Worm (Caenorhabditis elegans): ENCODE data around the gene srv-3.

srv-3 gene

ce11 chrV:19708849-19709248 lies at the start of gene srv-3:
TSS of gene srv-3 (minus strand) at chrV:19708949.
- no peak for TF ChIP-seq elt-1 (tag; optimal IDR thresholded peaks at IDR 0.05; ENCODE audit: borderline replicate concordance, insufficient read depth)
- TF ChIP-seq pha-4 (tag; optimal IDR thresholded peaks at IDR 0.05): no peak
- no peak for TF ChIP-seq lsy-2 (tag; optimal IDR thresholded peaks at IDR 0.05)
- no peak for TF ChIP-seq flh-1 (GFP tag; optimal IDR thresholded peaks at IDR 0.05)
- no peak for TF ChIP-seq ceh-43 (GFP tag; optimal IDR thresholded peaks at IDR 0.05)
- TF ChIP-seq nhr-2 (tag; optimal IDR thresholded peaks at IDR 0.05): no peak
- no peak for TF ChIP-seq zip-8 (tag; optimal IDR thresholded peaks at IDR 0.05)
- no peak for TF ChIP-seq ztf-11 (tag; optimal IDR thresholded peaks at IDR 0.05)
- TF ChIP-seq unc-120 (tag; optimal IDR thresholded peaks at IDR 0.05; ENCODE audit: poor library complexity, severe bottlenecking): no peak

- TF ChIP-seq ztf-11 (tag; optimal IDR thresholded peaks at IDR 0.05) (no peak), bed-3 (GFP tag; optimal IDR thresholded peaks at IDR 0.05) (no peak), lsy-2 (tag; optimal IDR thresholded peaks at IDR 0.05) (no peak), sem-2 (GFP tag; optimal IDR thresholded peaks at IDR 0.05) (no peak), ham-2 (GFP tag; optimal IDR thresholded peaks at IDR 0.05) (no peak), tbx-8 (GFP tag; optimal IDR thresholded peaks at IDR 0.05) (no peak), blmp-1 (tag; optimal IDR thresholded peaks at IDR 0.05) (no peak), unc-120 (tag; optimal IDR thresholded peaks at IDR 0.05; ENCODE audit: poor library complexity, severe bottlenecking) (no peak), ceh-83 (GFP tag; optimal IDR thresholded peaks at IDR 0.05) (no peak), drap-1 (GFP tag; optimal IDR thresholded peaks at IDR 0.05) (no peak), mls-2 (tag; optimal IDR thresholded peaks at IDR 0.05) (no peak), mab-5 (tag; optimal IDR thresholded peaks at IDR 0.05) (no peak), nhr-2 (tag; optimal IDR thresholded peaks at IDR 0.05) (no peak), pha-4 (tag; optimal IDR thresholded peaks at IDR 0.05) (no peak), nhr-12 (tag; optimal IDR thresholded peaks at IDR 0.05) (no peak)
These were observed 47.5 kb upstream of the srv-3 start, which contains the start of gene W04E12.9 for ce11 chrV:19756253-19756652. TSS of gene W04E12.9 (plus strand) at chrV:19756553.

ce11 chrV:19755260-19755659 lies 46.5 kb upstream of the srv-3 start, which contains the start of gene clec-50:
TSS of gene clec-50 (minus strand) at chrV:19755368.
- TF ChIP-seq ham-2 (GFP tag; optimal IDR thresholded peaks at IDR 0.05) (no peak), mab-5 (tag; optimal IDR thresholded peaks at IDR 0.05) (no peak), ceh-39 (tag; optimal IDR thresholded peaks at IDR 0.05) (no peak), elt-3 (tag; optimal IDR thresholded peaks at IDR 0.05) (no peak), unc-120 (tag; optimal IDR thresholded peaks at IDR 0.05; ENCODE audit: poor library complexity, severe bottlenecking) (no peak), sem-2 (GFP tag; optimal IDR thresholded peaks at IDR 0.05) (no peak), nhr-237 (tag; optimal IDR thresholded peaks at IDR 0.05) (no peak), unc-39 (tag; optimal IDR thresholded peaks at IDR 0.05) (no peak), hlh-1 (tag; optimal IDR thresholded peaks at IDR 0.05) (no peak), lsy-2 (tag; optimal IDR thresholded peaks at IDR 0.05) (no peak), lin-32 (GFP tag; optimal IDR thresholded peaks at IDR 0.05) (no peak), unc-62 (GFP tag; optimal IDR thresholded peaks at IDR 0.05) (no peak)

ce11 chrV:19754331-19754730 lies 45.6 kb upstream of the srv-3 start:
- TF ChIP-seq unc-39 (tag; optimal IDR thresholded peaks at IDR 0.05): no peak
- no peak for TF ChIP-seq elt-1 (tag; optimal IDR thresholded peaks at IDR 0.05; ENCODE audit: borderline replicate concordance, insufficient read depth)
- TF ChIP-seq sem-2 (GFP tag; optimal IDR thresholded peaks at IDR 0.05): no peak
- no peak for TF ChIP-seq nhr-2 (tag; optimal IDR thresholded peaks at IDR 0.05)
- TF ChIP-seq nhr-76 (tag; optimal IDR thresholded peaks at IDR 0.05): no peak
- TF ChIP-seq unc-120 (tag; optimal IDR thresholded peaks at IDR 0.05; ENCODE audit: poor library complexity, severe bottlenecking): no peak

- no peak for TF ChIP-seq unc-120 (tag; optimal IDR thresholded peaks at IDR 0.05; ENCODE audit: poor library complexity, severe bottlenecking)
These were observed 44.1 kb upstream of the srv-3 start for ce11 chrV:19752879-19753278.

ce11 chrV:19751124-19751523 lies 42.4 kb upstream of the srv-3 start, which contains the start of gene clec-49:
TSS of gene clec-49 (minus strand) at chrV:19751226.
- TF ChIP-seq elt-3 (tag; optimal IDR thresholded peaks at IDR 0.05): no peak
- TF ChIP-seq pha-4 (tag; optimal IDR thresholded peaks at IDR 0.05): no peak
- no peak for TF ChIP-seq blmp-1 (tag; optimal IDR thresholded peaks at IDR 0.05)
- TF ChIP-seq mls-2 (tag; optimal IDR thresholded peaks at IDR 0.05): no peak
- TF ChIP-seq elt-1 (tag; optimal IDR thresholded peaks at IDR 0.05; ENCODE audit: borderline replicate concordance, insufficient read depth): no peak
- no peak for TF ChIP-seq bed-3 (GFP tag; optimal IDR thresholded peaks at IDR 0.05)
- TF ChIP-seq lsy-2 (tag; optimal IDR thresholded peaks at IDR 0.05): no peak
- no peak for TF ChIP-seq nhr-237 (tag; optimal IDR thresholded peaks at IDR 0.05)
- TF ChIP-seq ceh-43 (GFP tag; optimal IDR thresholded peaks at IDR 0.05): no peak
- TF ChIP-seq sem-2 (GFP tag; optimal IDR thresholded peaks at IDR 0.05): no peak

All from whole organism, mixed stage, embryonic.